Fruit fly (Drosophila melanogaster) whole organism, embryonic: ENCODE results near the gene Evi5.

Source experiments
- CG10147 ChIP-seq: fragments of 200-800 bp; sonication (Bioruptor generic); optimal IDR thresholded peaks from 2 replicates; lab custom pipeline; 2019; ENCODE audit warnings: missing biosample characterization, mild to moderate bottlenecking, missing genetic modification characterization, moderate library complexity
- CG10267 ChIP-seq: fragments of 200-800 bp; sonication (Bioruptor generic); optimal IDR thresholded peaks from 2 replicates; lab custom pipeline; 2018; ENCODE audit warnings: missing biosample characterization, mild to moderate bottlenecking, missing genetic modification characterization, moderate library complexity
- CG12299 ChIP-seq: fragments of 200-800 bp; sonication (Bioruptor generic); optimal IDR thresholded peaks from 2 replicates; lab custom pipeline; 2018; ENCODE audit warnings: missing biosample characterization, mild to moderate bottlenecking, missing genetic modification characterization
- CG13123 ChIP-seq: fragments of 200-800 bp; sonication (Bioruptor generic); optimal IDR thresholded peaks from 2 replicates; lab custom pipeline; 2016; ENCODE audit warnings: missing biosample characterization, missing genetic modification characterization
- CG14667 ChIP-seq: fragments of 200-800 bp; sonication (Bioruptor generic); IDR thresholded peaks from 2 replicates; pipeline ENCODE4 v1.3.6; 2022; ENCODE audit warnings: missing biosample characterization, missing genetic modification characterization
- CG15514 ChIP-seq: fragments of 200-800 bp; sonication (Bioruptor generic); optimal IDR thresholded peaks from 3 replicates; lab custom pipeline; 2017; ENCODE audit warnings: missing biosample characterization, missing genetic modification characterization, mild to moderate bottlenecking, moderate library complexity, missing genetic modification reagents
- CG17328 ChIP-seq: fragments of 200-800 bp; sonication (Bioruptor generic); IDR thresholded peaks from 2 replicates; pipeline ENCODE4 v1.3.6; 2022; ENCODE audit warnings: missing biosample characterization, missing genetic modification characterization
- CG1832 ChIP-seq: fragments of 200-800 bp; sonication (Bioruptor generic); optimal IDR thresholded peaks from 2 replicates; lab custom pipeline; 2017; ENCODE audit warnings: missing biosample characterization, mild to moderate bottlenecking, missing genetic modification characterization, inconsistent platforms
- CG30020 ChIP-seq: fragments of 200-800 bp; optimal IDR thresholded peaks from 2 replicates; lab custom pipeline; 2019; ENCODE audit warnings: missing biosample characterization, mild to moderate bottlenecking, missing genetic modification characterization, moderate library complexity
- CG4282 ChIP-seq: fragments of 200-800 bp; sonication (Bioruptor generic); optimal IDR thresholded peaks from 2 replicates; lab custom pipeline; 2016; ENCODE audit warnings: missing biosample characterization, missing genetic modification characterization
- CG4424 ChIP-seq: fragments of 200-800 bp; sonication (Bioruptor generic); optimal IDR thresholded peaks from 3 replicates; lab custom pipeline; 2016; ENCODE audit warnings: missing biosample characterization, missing genetic modification characterization
- CG4730 ChIP-seq: fragments of 200-800 bp; sonication (Bioruptor generic); IDR thresholded peaks from 2 replicates; pipeline ENCODE4 v1.3.6; 2022; ENCODE audit warnings: missing biosample characterization, missing genetic modification characterization
- CG6683 ChIP-seq: fragments of 200-800 bp; sonication (Bioruptor generic); optimal IDR thresholded peaks from 2 replicates; lab custom pipeline; 2017; ENCODE audit warnings: missing biosample characterization, mild to moderate bottlenecking, missing genetic modification characterization, missing genetic modification reagents
- CG6689 ChIP-seq: fragments of 200-800 bp; sonication (Bioruptor generic); IDR thresholded peaks from 2 replicates; pipeline ENCODE4 v1.3.6; 2022; ENCODE audit warnings: missing biosample characterization, missing genetic modification characterization
- CG7556 ChIP-seq: fragments of 200-800 bp; sonication (Bioruptor generic); optimal IDR thresholded peaks from 2 replicates; lab custom pipeline; 2017; ENCODE audit warnings: missing biosample characterization, mild to moderate bottlenecking, missing genetic modification characterization
- CG8388 ChIP-seq: fragments of 200-800 bp; sonication (Bioruptor generic); optimal IDR thresholded peaks from 2 replicates; lab custom pipeline; 2019; ENCODE audit warnings: missing biosample characterization, mild to moderate bottlenecking, missing genetic modification characterization, moderate library complexity
- CG8924 ChIP-seq: fragments of 200-800 bp; optimal IDR thresholded peaks from 3 replicates; lab custom pipeline; 2019; ENCODE audit warnings: missing biosample characterization, mild to moderate bottlenecking, missing genetic modification characterization, moderate library complexity
- CG9797 ChIP-seq: fragments of 200-800 bp; sonication (Bioruptor generic); optimal IDR thresholded peaks from 3 replicates; lab custom pipeline; 2018; ENCODE audit warnings: missing biosample characterization, mild to moderate bottlenecking, missing genetic modification characterization
- D ChIP-seq, 2 experiments: fragments of 200-800 bp in 1 of 2; fragments of >200 bp in 1 of 2; sonication (Bioruptor generic) in 1 of 2; optimal IDR thresholded peaks; 2 replicates in 1 of 2; 3 replicates in 1 of 2; lab custom pipeline; 2017; ENCODE audit warnings: mild to moderate bottlenecking in 1 of 2, missing biosample characterization in 1 of 2, missing genetic modification characterization in 1 of 2, missing genetic modification reagents in 1 of 2
- Doc3 ChIP-seq: fragments of 200-800 bp; sonication (Bioruptor generic); IDR thresholded peaks from 3 replicates; pipeline ENCODE4 v1.3.6; 2022; ENCODE audit warnings: missing biosample characterization, missing genetic modification characterization; ENCODE audit not compliant: partially characterized antibody
- Eip74EF ChIP-seq, 2 experiments: fragments of 200-800 bp in 1 of 2; fragments of >200 bp in 1 of 2; sonication (Bioruptor generic) in 1 of 2; optimal IDR thresholded peaks; 2 replicates each; lab custom pipeline; 2017 to 2019; ENCODE audit warnings: missing biosample characterization in 2 of 2, missing genetic modification characterization in 2 of 2, mild to moderate bottlenecking in 1 of 2, moderate library complexity in 1 of 2
- Gug ChIP-seq: fragments of 200-800 bp; sonication (Bioruptor generic); IDR thresholded peaks from 4 replicates; pipeline ENCODE4 v1.3.6; 2022; ENCODE audit warnings: missing biosample characterization, missing genetic modification characterization
- H2.0 ChIP-seq: fragments of 200-800 bp; sonication (Bioruptor generic); IDR thresholded peaks from 2 replicates; pipeline ENCODE4 v1.3.6; 2022; ENCODE audit warnings: missing biosample characterization, missing genetic modification characterization
- HLH4C ChIP-seq: fragments of 200-800 bp; sonication (Bioruptor generic); IDR thresholded peaks from 3 replicates; pipeline ENCODE4 v1.3.6; 2022; ENCODE audit warnings: missing biosample characterization, missing genetic modification characterization; ENCODE audit not compliant: partially characterized antibody
- Hand ChIP-seq: fragments of 200-800 bp; sonication (Bioruptor generic); optimal IDR thresholded peaks from 2 replicates; lab custom pipeline; 2017; ENCODE audit warnings: mild to moderate bottlenecking, missing biosample characterization, missing genetic modification reagents, missing genetic modification characterization
- Hey ChIP-seq: fragments of 200-800 bp; sonication (Bioruptor generic); optimal IDR thresholded peaks from 3 replicates; lab custom pipeline; 2018; ENCODE audit warnings: missing biosample characterization, mild to moderate bottlenecking, missing genetic modification characterization
- Hmx ChIP-seq: fragments of 200-800 bp; sonication (Bioruptor generic); optimal IDR thresholded peaks from 2 replicates; lab custom pipeline; 2016; ENCODE audit warnings: missing biosample characterization, missing genetic modification characterization
- Hr3 ChIP-seq: fragments of 200-800 bp; sonication (Bioruptor generic); optimal IDR thresholded peaks from 3 replicates; lab custom pipeline; 2016; ENCODE audit warnings: missing biosample characterization, missing genetic modification characterization
- Lhr ChIP-seq: fragments of 200-800 bp; sonication (Bioruptor generic); optimal IDR thresholded peaks from 3 replicates; lab custom pipeline; 2017; ENCODE audit warnings: mild to moderate bottlenecking, missing biosample characterization, missing genetic modification reagents, missing genetic modification characterization
- MESR4 ChIP-seq: fragments of 200-800 bp; sonication (Bioruptor generic); optimal IDR thresholded peaks from 2 replicates; lab custom pipeline; 2018; ENCODE audit warnings: missing biosample characterization, mild to moderate bottlenecking, missing genetic modification characterization, moderate library complexity
- Pdp1 ChIP-seq, 2 experiments: fragments of 200-800 bp; sonication (Bioruptor generic); optimal IDR thresholded peaks; 3 replicates each; lab custom pipeline; 2016; ENCODE audit warnings: missing biosample characterization in 2 of 2, missing genetic modification characterization in 2 of 2, mild to moderate bottlenecking in 1 of 2, moderate library complexity in 1 of 2
- Poxn ChIP-seq: fragments of 200-800 bp; sonication (Bioruptor generic); IDR thresholded peaks from 2 replicates; pipeline ENCODE4 v1.3.6; 2022; ENCODE audit warnings: missing biosample characterization, missing genetic modification characterization
- ap ChIP-seq: fragments of 200-800 bp; sonication (Bioruptor generic); IDR thresholded peaks from 2 replicates; pipeline ENCODE4 v1.3.6; 2022; ENCODE audit warnings: missing biosample characterization, missing genetic modification characterization
- dmrt99B ChIP-seq: fragments of 200-800 bp; sonication (Bioruptor generic); optimal IDR thresholded peaks from 2 replicates; lab custom pipeline; 2018; ENCODE audit warnings: missing biosample characterization, mild to moderate bottlenecking, missing genetic modification characterization, moderate library complexity
- fd96Cb ChIP-seq: fragments of 200-800 bp; sonication (Bioruptor generic); optimal IDR thresholded peaks from 2 replicates; lab custom pipeline; 2018; ENCODE audit warnings: missing biosample characterization, mild to moderate bottlenecking, missing genetic modification characterization, moderate library complexity
- gsb-n ChIP-seq: fragments of 200-800 bp; sonication (Bioruptor generic); optimal IDR thresholded peaks from 3 replicates; lab custom pipeline; 2018; ENCODE audit warnings: missing biosample characterization, mild to moderate bottlenecking, missing genetic modification characterization
- her ChIP-seq: fragments of 200-800 bp; sonication (Bioruptor generic); optimal IDR thresholded peaks from 2 replicates; lab custom pipeline; 2016; ENCODE audit warnings: missing biosample characterization, missing genetic modification characterization
- inv ChIP-seq: fragments of 200-800 bp; sonication (Bioruptor generic); IDR thresholded peaks from 2 replicates; pipeline ENCODE4 v1.3.6; 2022; ENCODE audit warnings: missing biosample characterization, missing genetic modification characterization; ENCODE audit not compliant: partially characterized antibody
- jing ChIP-seq: fragments of 200-800 bp; sonication (Bioruptor generic); optimal IDR thresholded peaks from 2 replicates; lab custom pipeline; 2018; ENCODE audit warnings: missing biosample characterization, mild to moderate bottlenecking, missing genetic modification characterization
- mld ChIP-seq: fragments of 200-800 bp; sonication (Bioruptor generic); IDR thresholded peaks from 3 replicates; pipeline ENCODE4 v1.3.6; 2022; ENCODE audit warnings: missing biosample characterization, missing genetic modification characterization; ENCODE audit not compliant: partially characterized antibody
- nerfin-2 ChIP-seq: fragments of 200-800 bp; sonication (Bioruptor generic); IDR thresholded peaks from 2 replicates; pipeline ENCODE4 v1.3.6; 2022; ENCODE audit warnings: missing biosample characterization, missing genetic modification characterization; ENCODE audit not compliant: partially characterized antibody
- pita ChIP-seq: fragments of 200-800 bp; sonication (Bioruptor generic); optimal IDR thresholded peaks from 2 replicates; lab custom pipeline; 2017; ENCODE audit warnings: missing biosample characterization, mild to moderate bottlenecking, missing genetic modification characterization
- pum ChIP-seq: fragments of 200-800 bp; sonication (Bioruptor generic); optimal IDR thresholded peaks from 2 replicates; lab custom pipeline; 2016; ENCODE audit warnings: missing biosample characterization, missing genetic modification characterization
- rib ChIP-seq: fragments of 200-800 bp; sonication (Bioruptor generic); IDR thresholded peaks from 2 replicates; pipeline ENCODE4 v1.3.6; 2022; ENCODE audit warnings: missing biosample characterization, missing genetic modification characterization
- sna ChIP-seq: fragments of 200-800 bp; sonication (Bioruptor generic); IDR thresholded peaks from 2 replicates; pipeline ENCODE4 v1.3.6; 2022; ENCODE audit warnings: missing biosample characterization, missing genetic modification characterization; ENCODE audit not compliant: partially characterized antibody
- toy ChIP-seq: fragments of 200-800 bp; sonication (Bioruptor generic); IDR thresholded peaks from 2 replicates; pipeline ENCODE4 v1.3.6; 2022; ENCODE audit warnings: missing biosample characterization, missing genetic modification characterization
- tx ChIP-seq: fragments of 200-800 bp; sonication (Bioruptor generic); optimal IDR thresholded peaks from 2 replicates; lab custom pipeline; 2016; ENCODE audit warnings: missing biosample characterization, missing genetic modification characterization
- zfh1 ChIP-seq: fragments of 200-800 bp; sonication (Bioruptor generic); IDR thresholded peaks from 3 replicates; pipeline ENCODE4 v1.3.6; 2022; ENCODE audit warnings: missing biosample characterization, missing genetic modification characterization

Evi5 gene

DNA sequence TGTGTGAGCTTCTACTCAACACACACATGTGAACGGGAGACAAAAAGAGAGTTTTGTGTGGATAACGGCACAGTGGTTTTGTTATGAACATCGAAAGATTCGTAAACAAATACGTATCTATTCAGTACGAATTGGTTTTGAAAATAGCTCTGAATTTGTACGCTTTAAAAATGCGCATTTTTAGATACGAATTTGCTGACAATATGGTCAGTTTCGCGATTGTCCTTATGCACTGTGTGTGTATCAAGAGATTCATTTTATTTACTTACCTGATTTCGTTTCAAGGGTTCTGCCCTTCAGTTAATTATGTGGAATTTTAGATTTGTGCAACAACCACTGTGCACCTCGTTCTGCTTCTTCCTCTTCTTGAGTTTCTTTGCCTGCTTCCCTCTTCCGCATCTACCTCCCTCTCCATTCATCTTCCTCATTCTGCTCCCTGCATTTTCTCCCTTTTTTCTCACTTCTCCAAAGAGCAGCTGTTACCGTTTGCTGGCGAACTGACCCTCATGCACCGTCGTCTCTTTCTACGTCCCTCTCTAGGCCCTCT, 40.6 kb upstream of the Evi5 start (continued):
- TF ChIP-seq jing (GFP tag; lab: Kevin White, UChicago) = peak; percentile 46
- TF ChIP-seq CG8388 (GFP tag; lab: Kevin White, UChicago) = peak; percentile 83
- TF ChIP-seq CG4424 (GFP tag; lab: Kevin White, UChicago) = peak; percentile 85
- TF ChIP-seq rib = no peak
- TF ChIP-seq mld (GFP tag; lab: Robert Waterston, UW) = no peak
- TF ChIP-seq Hey (tag; lab: Kevin White, UChicago) = no peak
- TF ChIP-seq CG12299 = peak; percentile 17
- TF ChIP-seq CG7556 (GFP tag; lab: Kevin White, UChicago) = peak; percentile 83
- TF ChIP-seq CG15514 = peak; percentile 11
- peak; percentile 35 for TF ChIP-seq CG30020 (tag; lab: Kevin White, UChicago)
- peak; percentile 89 for TF ChIP-seq CG4282 (GFP tag; lab: Kevin White, UChicago)
- peak; percentile 77 for TF ChIP-seq dmrt99B (tag; lab: Kevin White, UChicago)
- TF ChIP-seq HLH4C (GFP tag; lab: Robert Waterston, UW) = no peak
- no peak for TF ChIP-seq MESR4 (GFP tag; lab: Kevin White, UChicago)
- peak; percentile 71 for TF ChIP-seq CG17328 (GFP tag; lab: Robert Waterston, UW)
- TF ChIP-seq zfh1 (GFP tag; lab: Robert Waterston, UW) = peak; percentile 67; the same call in 2 of the 3 replicates
- no peak for TF ChIP-seq nerfin-2
- no peak for TF ChIP-seq sna (GFP tag; lab: Robert Waterston, UW)
- peak; percentile 83 for TF ChIP-seq CG8924 (tag; lab: Kevin White, UChicago)
- peak; percentile 7 for TF ChIP-seq CG9797 (GFP tag; lab: Kevin White, UChicago)
- no peak for TF ChIP-seq Doc3 (GFP tag; lab: Robert Waterston, UW)
- TF ChIP-seq Lhr (GFP tag; lab: Kevin White, UChicago) = peak; percentile 58
- TF ChIP-seq pum = peak; percentile 78
- TF ChIP-seq CG6683 = no peak
- TF ChIP-seq Poxn (GFP tag; lab: Robert Waterston, UW) = no peak
- no peak for TF ChIP-seq CG4730 (GFP tag; lab: Robert Waterston, UW)
- peak; percentile 20 for TF ChIP-seq CG10147 (GFP tag; lab: Kevin White, UChicago)
- peak in 1 of 2 experiments; percentile 68 for TF ChIP-seq Eip74EF (GFP tag; optimal IDR thresholded peaks at IDR 0.05; lab: Kevin White, UChicago)
- peak; percentile 82 for TF ChIP-seq gsb-n (tag; lab: Kevin White, UChicago)
- TF ChIP-seq tx = peak; percentile 41
- TF ChIP-seq pita (GFP tag; lab: Kevin White, UChicago) = no peak
- no peak for TF ChIP-seq Hmx
- no peak for TF ChIP-seq D (optimal IDR thresholded peaks at IDR 0.05; lab: Kevin White, UChicago)
- peak; percentile 88 for TF ChIP-seq D (GFP tag; optimal IDR thresholded peaks at IDR 0.05; lab: Kevin White, UChicago)
- TF ChIP-seq H2.0 (GFP tag; lab: Robert Waterston, UW) = peak; percentile 43
- no peak for TF ChIP-seq Hand (GFP tag; lab: Kevin White, UChicago)
- peak; percentile 33; the same call in 1 of the 2 replicates for TF ChIP-seq CG14667 (GFP tag; lab: Robert Waterston, UW)
- TF ChIP-seq CG1832 (GFP tag; lab: Kevin White, UChicago) = no peak
- peak; percentile 70 for TF ChIP-seq CG6689
- TF ChIP-seq Pdp1 (GFP tag; optimal IDR thresholded peaks at IDR 0.05; lab: Kevin White, UChicago) = peak; percentile 67
- TF ChIP-seq fd96Cb = peak; percentile 85
- peak; percentile 76 for TF ChIP-seq CG10267 (tag; lab: Kevin White, UChicago)
- TF ChIP-seq inv (GFP tag; lab: Robert Waterston, UW) = no peak
- peak; percentile 48; the same call in 2 of the 4 replicates for TF ChIP-seq Gug (GFP tag; lab: Robert Waterston, UW)
- peak; percentile 58 for TF ChIP-seq Hr3 (GFP tag; lab: Kevin White, UChicago)
- TF ChIP-seq toy = no peak
- TF ChIP-seq ap (GFP tag; lab: Robert Waterston, UW) = no peak
- peak; percentile 53 for TF ChIP-seq CG13123 (GFP tag; lab: Kevin White, UChicago)
- peak; percentile 59 for TF ChIP-seq her
